Fruit fly (Drosophila melanogaster) whole organism: ENCODE results near the gene CG8641.

ENCODE experiments used
- CG8478 ChIP-seq: fragments of >200 bp; optimal IDR thresholded peaks from 2 replicates; lab custom pipeline; 2018; ENCODE audit warnings: inconsistent platforms
- EcR ChIP-seq, 2 experiments: fragments of >200 bp; optimal IDR thresholded peaks; 2 replicates each; lab custom pipeline; 2017; ENCODE audit warnings: missing biosample characterization in 2 of 2, missing genetic modification characterization in 2 of 2, missing genetic modification reagents in 2 of 2
- pan ChIP-seq: fragments of >200 bp; optimal IDR thresholded peaks from 2 replicates; lab custom pipeline; 2017
- psq ChIP-seq: fragments of >200 bp; optimal IDR thresholded peaks from 2 replicates; lab custom pipeline; 2017
- usp ChIP-seq: fragments of >200 bp; optimal IDR thresholded peaks from 2 replicates; lab custom pipeline; 2017; ENCODE audit warnings: missing biosample characterization, missing genetic modification characterization, mixed read lengths

- no peak for TF ChIP-seq CG8478 (lab: Kevin White, UChicago)
- TF ChIP-seq EcR (GFP tag; optimal IDR thresholded peaks at IDR 0.05; lab: Kevin White, UChicago), result no peak
- TF ChIP-seq usp, result no peak
- no peak for TF ChIP-seq psq (lab: Kevin White, UChicago)
- TF ChIP-seq pan (lab: Kevin White, UChicago), result no peak
Measured at dm6 chr3L:7094020-7094419, 16.8 kb upstream of the CG8641 start.
